Worm (Caenorhabditis elegans) whole organism, young adult: ENCODE measurements around the gene ZK353.9.

ENCODE experiments used
- C06A6.2 ChIP-seq: fragments of 200-800 bp; sonication (Bioruptor generic); conservative IDR thresholded peaks from 2 replicates; pipeline ENCODE4 v1.3.6; 2022; ENCODE audit warnings: missing genetic modification characterization, missing compliant biosample characterization
- D2030.7 ChIP-seq: fragments of 200-800 bp; sonication (Bioruptor generic); IDR thresholded peaks from 2 replicates; pipeline ENCODE4 v1.3.6; 2022; ENCODE audit warnings: missing genetic modification reagents, missing genetic modification characterization, missing compliant biosample characterization
- F22D6.2 ChIP-seq: sonication (generic microtip); optimal IDR thresholded peaks from 2 replicates; lab custom pipeline; 2016; ENCODE audit warnings: mild to moderate bottlenecking, missing genetic modification characterization, missing compliant biosample characterization
- F33H1.4 ChIP-seq: fragments of 200-800 bp; sonication (Bioruptor generic); IDR thresholded peaks from 2 replicates; pipeline ENCODE4 v1.3.6; 2022; ENCODE audit warnings: missing genetic modification reagents, missing genetic modification characterization, missing compliant biosample characterization
- F39B2.1 ChIP-seq: fragments of 200-800 bp; sonication (Bioruptor generic); IDR thresholded peaks from 2 replicates; pipeline ENCODE4 v1.3.6; 2022; ENCODE audit warnings: missing genetic modification reagents, missing genetic modification characterization, missing compliant biosample characterization
- F57C9.4 ChIP-seq: sonication (generic microtip); optimal IDR thresholded peaks from 2 replicates; lab custom pipeline; 2017; ENCODE audit warnings: mild to moderate bottlenecking, missing genetic modification characterization, missing compliant biosample characterization
- K11D2.4 ChIP-seq: fragments of 200-800 bp; sonication (Bioruptor generic); IDR thresholded peaks from 2 replicates; pipeline ENCODE4 v1.3.6; 2022; ENCODE audit warnings: missing genetic modification reagents, missing genetic modification characterization, missing compliant biosample characterization
- T07F8.4 ChIP-seq: sonication (generic microtip); optimal IDR thresholded peaks from 2 replicates; lab custom pipeline; 2016; ENCODE audit warnings: mild to moderate bottlenecking, missing genetic modification characterization, moderate library complexity, missing compliant biosample characterization
- Y67H2A.10 ChIP-seq: fragments of 200-800 bp; sonication (Bioruptor generic); conservative IDR thresholded peaks from 2 replicates; pipeline ENCODE4 v1.3.6; 2022; ENCODE audit warnings: missing genetic modification reagents, missing genetic modification characterization, missing compliant biosample characterization
- Y95B8A.8 ChIP-seq: fragments of 200-800 bp; sonication (Bioruptor generic); IDR thresholded peaks from 2 replicates; pipeline ENCODE4 v1.3.6; 2022; ENCODE audit warnings: missing genetic modification reagents, missing genetic modification characterization, missing compliant biosample characterization
- ceh-40 ChIP-seq: fragments of 200-800 bp; sonication (Bioruptor generic); IDR thresholded peaks from 2 replicates; pipeline ENCODE4 v1.3.6; 2022; ENCODE audit warnings: missing genetic modification characterization, missing compliant biosample characterization
- ceh-91 ChIP-seq: fragments of 200-800 bp; sonication (Bioruptor generic); IDR thresholded peaks from 2 replicates; pipeline ENCODE4 v1.3.6; 2022; ENCODE audit warnings: missing genetic modification reagents, missing genetic modification characterization, missing compliant biosample characterization
- efl-1 ChIP-seq: fragments of 150-350 bp; optimal IDR thresholded peaks from 2 replicates; lab custom pipeline; 2014; ENCODE audit warnings: missing biosample characterization, missing genetic modification reagents, missing genetic modification characterization
- hmg-1.2 ChIP-seq: fragments of 200-800 bp; sonication (Bioruptor generic); IDR thresholded peaks from 2 replicates; pipeline ENCODE4 v1.3.6; 2022; ENCODE audit warnings: missing genetic modification reagents, missing genetic modification characterization, missing compliant biosample characterization
- hmg-20 ChIP-seq: fragments of 200-800 bp; sonication (Bioruptor generic); IDR thresholded peaks from 2 replicates; pipeline ENCODE4 v1.3.6; 2022; ENCODE audit warnings: missing genetic modification reagents, missing genetic modification characterization, missing compliant biosample characterization
- hsf-1 ChIP-seq: fragments of 200-800 bp; sonication (Bioruptor generic); IDR thresholded peaks from 2 replicates; pipeline ENCODE4 v1.3.6; 2022; ENCODE audit warnings: missing genetic modification reagents, missing genetic modification characterization, missing compliant biosample characterization
- let-607 ChIP-seq, 2 experiments: fragments of 200-800 bp in 1 of 2; sonication (Bioruptor generic) in 1 of 2; sonication (generic microtip) in 1 of 2; optimal IDR thresholded peaks; 2 replicates each; lab custom pipeline; 2016 to 2018; ENCODE audit warnings: mild to moderate bottlenecking in 2 of 2, missing compliant biosample characterization in 2 of 2, missing genetic modification characterization in 2 of 2, moderate library complexity in 2 of 2, missing genotype in 1 of 2
- lin-26 ChIP-seq: fragments of 200-800 bp; sonication (Bioruptor generic); IDR thresholded peaks from 2 replicates; pipeline ENCODE4 v1.3.6; 2022; ENCODE audit warnings: missing genetic modification reagents, missing genetic modification characterization, missing compliant biosample characterization
- lin-54 ChIP-seq: fragments of 200-800 bp; sonication (Bioruptor generic); optimal IDR thresholded peaks from 2 replicates; lab custom pipeline; 2018; ENCODE audit warnings: mild to moderate bottlenecking, missing genetic modification characterization, missing compliant biosample characterization
- lir-1 ChIP-seq: fragments of 200-800 bp; sonication (Bioruptor generic); conservative IDR thresholded peaks from 2 replicates; pipeline ENCODE4 v1.3.6; 2022; ENCODE audit warnings: missing genetic modification reagents, missing genetic modification characterization, missing compliant biosample characterization
- lsl-1 ChIP-seq: fragments of 200-800 bp; sonication (Bioruptor generic); optimal IDR thresholded peaks from 2 replicates; lab custom pipeline; 2018; ENCODE audit warnings: mild to moderate bottlenecking, missing genetic modification characterization, moderate library complexity, missing compliant biosample characterization
- madf-10 ChIP-seq: sonication (generic microtip); optimal IDR thresholded peaks from 2 replicates; lab custom pipeline; 2016; ENCODE audit warnings: mild to moderate bottlenecking, missing genetic modification characterization, missing compliant biosample characterization
- madf-6 ChIP-seq: fragments of 200-800 bp; sonication (Bioruptor generic); IDR thresholded peaks from 2 replicates; pipeline ENCODE4 v1.3.6; 2022; ENCODE audit warnings: missing genetic modification reagents, missing genetic modification characterization, missing compliant biosample characterization
- mcd-1 ChIP-seq: fragments of 200-800 bp; sonication (Bioruptor generic); IDR thresholded peaks from 2 replicates; pipeline ENCODE4 v1.3.6; 2022; ENCODE audit warnings: missing genetic modification reagents, missing genetic modification characterization, missing compliant biosample characterization
- nfyb-1 ChIP-seq: fragments of 200-800 bp; sonication (Bioruptor generic); IDR thresholded peaks from 2 replicates; pipeline ENCODE4 v1.3.6; 2022; ENCODE audit warnings: missing genetic modification reagents, missing genetic modification characterization, missing compliant biosample characterization
- nhr-80 ChIP-seq: sonication (generic microtip); optimal IDR thresholded peaks from 2 replicates; lab custom pipeline; 2016; ENCODE audit warnings: missing genetic modification characterization, missing compliant biosample characterization
- nhr-90 ChIP-seq: sonication (generic microtip); optimal IDR thresholded peaks from 2 replicates; lab custom pipeline; 2016; ENCODE audit warnings: missing genotype, mild to moderate bottlenecking, missing genetic modification characterization, missing compliant biosample characterization
- pbrm-1 ChIP-seq: fragments of 200-800 bp; sonication (Bioruptor generic); IDR thresholded peaks from 2 replicates; pipeline ENCODE4 v1.3.6; 2022; ENCODE audit warnings: missing genetic modification reagents, missing genetic modification characterization, missing compliant biosample characterization
- repo-1 ChIP-seq: sonication (generic microtip); optimal IDR thresholded peaks from 2 replicates; lab custom pipeline; 2017; ENCODE audit warnings: mild to moderate bottlenecking, missing genetic modification characterization, missing compliant biosample characterization
- sea-2 ChIP-seq: fragments of 200-800 bp; sonication (Bioruptor generic); IDR thresholded peaks from 2 replicates; pipeline ENCODE4 v1.3.6; 2022; ENCODE audit warnings: missing genetic modification characterization, missing compliant biosample characterization
- snpc-1.3 ChIP-seq: sonication (generic microtip); optimal IDR thresholded peaks from 2 replicates; lab custom pipeline; 2017; ENCODE audit warnings: missing genetic modification characterization, mild to moderate bottlenecking, missing compliant biosample characterization, antibody characterized with exemption, moderate library complexity, missing genotype, missing genetic modification reagents; ENCODE audit not compliant: insufficient read depth
- snpc-4 ChIP-seq, 5 experiments: fragments of 150-350 bp in 1 of 5; sonication (generic microtip) in 4 of 5; optimal IDR thresholded peaks; 2 replicates each; lab custom pipeline; 2014 to 2018; ENCODE audit warnings: missing genetic modification characterization in 5 of 5, missing biosample characterization in 3 of 5, antibody characterized with exemption in 2 of 5, mild to moderate bottlenecking in 2 of 5, missing compliant biosample characterization in 2 of 5, missing genotype in 2 of 5, moderate library complexity in 2 of 5, missing genetic modification reagents in 1 of 5
- sptf-2 ChIP-seq: fragments of 200-800 bp; sonication (Bioruptor generic); optimal IDR thresholded peaks from 2 replicates; lab custom pipeline; 2018; ENCODE audit warnings: mild to moderate bottlenecking, missing genetic modification characterization, missing compliant biosample characterization
- tbp1 ChIP-seq: fragments of 200-800 bp; sonication (Bioruptor generic); optimal IDR thresholded peaks from 2 replicates; lab custom pipeline; 2018; ENCODE audit warnings: mild to moderate bottlenecking, missing genetic modification characterization, missing compliant biosample characterization
- unc-62 ChIP-seq: fragments of 150-350 bp; optimal IDR thresholded peaks from 2 replicates; lab custom pipeline; 2014; ENCODE audit warnings: missing biosample characterization, missing genetic modification reagents, missing genetic modification characterization
- ztf-28 ChIP-seq: fragments of 200-800 bp; sonication (Bioruptor generic); IDR thresholded peaks from 2 replicates; pipeline ENCODE4 v1.3.6; 2022; ENCODE audit warnings: missing genetic modification reagents, missing genetic modification characterization, missing compliant biosample characterization

The ZK353.9 gene

ce11 chrIII:8409166-8409565 is at the start of gene ZK353.9:
ZK353.9 (plus strand) TSS chrIII:8409496.
- TF ChIP-seq tbp1 (GFP tag; lab: Kevin White, UChicago) = no peak
- TF ChIP-seq madf-10 = no peak
- TF ChIP-seq F22D6.2 (tag; lab: Kevin White, UChicago) = no peak
- TF ChIP-seq let-607 (tag; optimal IDR thresholded peaks at IDR 0.05; lab: Kevin White, UChicago) = no peak
- no peak for TF ChIP-seq pbrm-1
- TF ChIP-seq F39B2.1 = no peak
- TF ChIP-seq unc-62 = no peak
- no peak for TF ChIP-seq repo-1 (tag; lab: Kevin White, UChicago)
- no peak for TF ChIP-seq Y67H2A.10 (GFP tag; lab: Robert Waterston, UW)
- no peak for TF ChIP-seq lin-26 (GFP tag; lab: Robert Waterston, UW)

ce11 chrIII:8363253-8364061 is 45.8 kb upstream of the ZK353.9 start, which contains the start of gene R05D3.3:
R05D3.3 (plus strand) TSS chrIII:8364011.
- TF ChIP-seq ceh-91 (GFP tag; lab: Robert Waterston, UW) (peak; percentile 84), efl-1 (GFP tag; lab: Kevin White, UChicago) (peak; percentile 1), snpc-4 (GFP tag; optimal IDR thresholded peaks at IDR 0.05; lab: Kevin White, UChicago) (no peak), snpc-4 (tag; optimal IDR thresholded peaks at IDR 0.05; lab: Kevin White, UChicago) (no peak), madf-6 (peak; percentile 44), lsl-1 (GFP tag; lab: Kevin White, UChicago) (peak; percentile 74), D2030.7 (GFP tag; lab: Robert Waterston, UW) (no peak), F33H1.4 (GFP tag; lab: Robert Waterston, UW) (peak; percentile 55; the same call in 1 of the 2 replicates)

ce11 chrIII:8368619-8369018 is 40.7 kb upstream of the ZK353.9 start, which contains the start of gene R05D3.9:
R05D3.9 (minus strand) TSS chrIII:8368719.
- TF ChIP-seq Y95B8A.8 (GFP tag; lab: Robert Waterston, UW) (no peak), pbrm-1 (no peak), lir-1 (no peak), mcd-1 (no peak), C06A6.2 (GFP tag; lab: Robert Waterston, UW) (no peak), F22D6.2 (tag; lab: Kevin White, UChicago) (no peak), sea-2 (GFP tag; lab: Robert Waterston, UW) (no peak), T07F8.4 (no peak), nfyb-1 (no peak)

DNA sequence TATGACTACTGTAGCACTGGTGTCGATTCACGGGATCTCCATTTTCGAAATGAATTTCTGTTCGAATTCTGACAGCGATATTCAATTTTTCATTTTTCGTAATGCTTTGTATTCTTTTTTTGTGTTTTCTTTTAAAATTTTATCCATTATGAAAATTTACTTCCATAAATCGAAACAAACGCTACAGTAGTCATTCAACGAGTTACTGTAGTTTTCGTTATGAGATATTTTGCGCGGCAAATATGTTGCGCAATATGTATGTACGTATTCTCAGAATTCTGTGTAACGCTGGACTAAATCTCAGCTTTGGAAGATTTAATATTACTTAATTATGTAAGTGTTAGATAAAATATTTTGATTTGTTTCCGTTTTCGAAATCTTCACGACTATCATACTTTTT is 40.1 kb upstream of the ZK353.9 start:
- TF ChIP-seq K11D2.4 (no peak), snpc-1.3 (tag; lab: Kevin White, UChicago) (no peak), sptf-2 (GFP tag; lab: Kevin White, UChicago) (no peak)

DNA sequence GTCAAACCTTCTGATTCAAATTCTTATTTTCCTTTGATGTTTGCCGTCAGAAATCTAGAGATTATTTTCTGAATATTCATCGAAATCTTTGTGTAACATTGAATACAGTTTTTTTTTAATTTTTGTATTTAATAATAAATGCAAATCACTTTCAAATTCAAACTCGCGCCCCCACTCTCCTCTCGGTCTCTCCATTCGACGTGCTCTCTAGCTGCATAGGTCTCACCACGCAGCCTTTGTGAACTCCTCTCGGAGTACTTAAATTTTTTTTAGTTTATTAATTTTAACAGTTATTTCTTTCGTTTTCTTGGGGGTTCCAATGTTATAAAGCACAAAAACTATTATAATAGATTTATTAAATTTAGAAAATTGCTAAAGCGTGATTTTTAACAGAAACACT is 39.1 kb upstream of the ZK353.9 start:
- peak; percentile 69 for TF ChIP-seq F33H1.4 (GFP tag; lab: Robert Waterston, UW)
- TF ChIP-seq nhr-90 (tag; lab: Kevin White, UChicago) = no peak
- TF ChIP-seq lsl-1 (GFP tag; lab: Kevin White, UChicago) = peak; percentile 38
- TF ChIP-seq F57C9.4 (tag; lab: Kevin White, UChicago) = no peak
- no peak for TF ChIP-seq ztf-28 (GFP tag; lab: Robert Waterston, UW)
- TF ChIP-seq hmg-20 (GFP tag; lab: Robert Waterston, UW) = no peak
- TF ChIP-seq efl-1 (GFP tag; lab: Kevin White, UChicago) = peak; percentile 60
- TF ChIP-seq ceh-40 (GFP tag; lab: Robert Waterston, UW) = no peak
- TF ChIP-seq madf-6 = peak; percentile 28; the same call in 1 of the 2 replicates
- TF ChIP-seq hmg-1.2 = peak; percentile 71
- peak; percentile 54 for TF ChIP-seq snpc-1.3 (tag; lab: Kevin White, UChicago)
- no peak for TF ChIP-seq nhr-80 (tag; lab: Kevin White, UChicago)
- no peak for TF ChIP-seq hsf-1 (GFP tag; lab: Robert Waterston, UW)
- TF ChIP-seq nfyb-1 = no peak
- peak; percentile 64 for TF ChIP-seq lin-54 (GFP tag; lab: Kevin White, UChicago)
- TF ChIP-seq Y67H2A.10 (GFP tag; lab: Robert Waterston, UW) = no peak
